Worm (Caenorhabditis elegans) whole organism, mixed stage, embryonic: Measurements from ENCODE around the gene F44G4.5.

Experiments used
- ceh-43 ChIP-seq: fragments of 200-800 bp; sonication (Bioruptor generic); optimal IDR thresholded peaks from 2 replicates; lab custom pipeline; 2018; ENCODE audit warnings: mild to moderate bottlenecking, missing genetic modification characterization, moderate library complexity, missing compliant biosample characterization
- ces-1 ChIP-seq: fragments of 150-350 bp; optimal IDR thresholded peaks from 2 replicates; lab custom pipeline; 2014; ENCODE audit warnings: missing biosample characterization, missing genetic modification reagents, missing genetic modification characterization
- elt-1 ChIP-seq: sonication (generic microtip); optimal IDR thresholded peaks from 2 replicates; lab custom pipeline; 2017; ENCODE audit warnings: missing genetic modification characterization, mild to moderate bottlenecking, missing compliant biosample characterization, antibody characterized with exemption, moderate library complexity, borderline replicate concordance; ENCODE audit not compliant: insufficient read depth
- elt-3 ChIP-seq: fragments of 150-350 bp; optimal IDR thresholded peaks from 2 replicates; lab custom pipeline; 2014; ENCODE audit warnings: missing biosample characterization, missing genetic modification characterization
- flh-1 ChIP-seq: fragments of 200-800 bp; sonication (Bioruptor generic); optimal IDR thresholded peaks from 2 replicates; lab custom pipeline; 2018; ENCODE audit warnings: mild to moderate bottlenecking, missing genetic modification characterization, moderate library complexity, missing compliant biosample characterization
- hlh-1 ChIP-seq: fragments of 150-350 bp; optimal IDR thresholded peaks from 2 replicates; lab custom pipeline; 2014; ENCODE audit warnings: missing biosample characterization, missing genetic modification reagents, missing genetic modification characterization
- lsy-2 ChIP-seq: fragments of 150-350 bp; optimal IDR thresholded peaks from 2 replicates; lab custom pipeline; 2014; ENCODE audit warnings: missing biosample characterization, missing genetic modification characterization
- nhr-2 ChIP-seq: fragments of 150-350 bp; optimal IDR thresholded peaks from 2 replicates; lab custom pipeline; 2014; ENCODE audit warnings: missing biosample characterization, missing genetic modification characterization
- nhr-28 ChIP-seq: fragments of 150-350 bp; optimal IDR thresholded peaks from 2 replicates; lab custom pipeline; 2014; ENCODE audit warnings: missing biosample characterization, missing genetic modification characterization
- pha-4 ChIP-seq: fragments of 150-350 bp; optimal IDR thresholded peaks from 2 replicates; lab custom pipeline; 2018; ENCODE audit warnings: missing biosample characterization, missing genetic modification reagents, missing genetic modification characterization
- sptf-1 ChIP-seq: sonication (generic microtip); optimal IDR thresholded peaks from 2 replicates; lab custom pipeline; 2017; ENCODE audit warnings: mild to moderate bottlenecking, missing genetic modification characterization, moderate library complexity, missing compliant biosample characterization
- unc-120 ChIP-seq: sonication (generic microtip); optimal IDR thresholded peaks from 2 replicates; lab custom pipeline; 2017; ENCODE audit warnings: missing genetic modification characterization, missing compliant biosample characterization; ENCODE audit not compliant: poor library complexity, severe bottlenecking
- unc-62 ChIP-seq: fragments of 150-350 bp; optimal IDR thresholded peaks from 2 replicates; lab custom pipeline; 2014; ENCODE audit warnings: missing biosample characterization, missing genetic modification reagents, missing genetic modification characterization

Gene F44G4.5

ce11 chrII:8962206-8962605 lies 38.0 kb downstream of the F44G4.5 start:
- peak; percentile 53 for TF ChIP-seq hlh-1 (tag; lab: Kevin White, UChicago)
- TF ChIP-seq ceh-43 (GFP tag; lab: Kevin White, UChicago) = no peak
- no peak for TF ChIP-seq sptf-1
- TF ChIP-seq ces-1 (GFP tag; lab: Kevin White, UChicago) = no peak
- peak; percentile 29 for TF ChIP-seq unc-120

- TF ChIP-seq hlh-1 (tag; lab: Kevin White, UChicago) (no peak), nhr-28 (no peak), nhr-2 (tag; lab: Kevin White, UChicago) (no peak), lsy-2 (tag; lab: Kevin White, UChicago) (no peak), unc-62 (GFP tag; lab: Kevin White, UChicago) (peak; percentile 87)
Observed at ce11 chrII:8961450-8961849, 38.8 kb downstream of the F44G4.5 start.

- no peak for TF ChIP-seq pha-4 (tag; lab: Kevin White, UChicago)
- TF ChIP-seq, all 35 proteins: peak for 0
Observed at ce11 chrII:8960414-8960813, 39.8 kb downstream of the F44G4.5 start, which contains the start of gene cal-2. TSS of gene cal-2 (plus strand) at chrII:8960714.

ce11 chrII:8959081-8959480 lies 41.1 kb downstream of the F44G4.5 start:
- peak; percentile 51 for TF ChIP-seq hlh-1 (tag; lab: Kevin White, UChicago)
- TF ChIP-seq nhr-28 = no peak
- TF ChIP-seq unc-62 (GFP tag; lab: Kevin White, UChicago) = peak; percentile 21
- TF ChIP-seq unc-120 = peak; percentile 32

ce11 chrII:8956896-8957295 lies 43.3 kb downstream of the F44G4.5 start:
- TF ChIP-seq nhr-2 (tag; lab: Kevin White, UChicago) (no peak), ces-1 (GFP tag; lab: Kevin White, UChicago) (peak; percentile 94)

ce11 chrII:8953703-8954102 lies 46.5 kb downstream of the F44G4.5 start:
- peak; percentile 16 for TF ChIP-seq elt-1
- TF ChIP-seq sptf-1 = no peak
- TF ChIP-seq lsy-2 (tag; lab: Kevin White, UChicago) = no peak

- TF ChIP-seq ceh-43 (GFP tag; lab: Kevin White, UChicago) (no peak), elt-3 (no peak), flh-1 (no peak)
Observed at ce11 chrII:8951270-8951669, 49.0 kb downstream of the F44G4.5 start.
